Worm (Caenorhabditis elegans): ENCODE measurements around the gene F53F4.15.

F53F4.15 gene

ce11 chrV:13664340-13664916, 43.7 kb downstream of the F53F4.15 start (continued):
- TF ChIP-seq unc-62 (GFP tag; optimal IDR thresholded peaks at IDR 0.05) (no peak), lin-26 (GFP tag; IDR thresholded peaks at IDR 0.05) (no peak), efl-1 (GFP tag; optimal IDR thresholded peaks at IDR 0.05) (peak; percentile 59), let-607 (tag; optimal IDR thresholded peaks at IDR 0.05) (peak in 1 of 2 experiments; percentile 19), F49E8.2 (tag; optimal IDR thresholded peaks at IDR 0.05; ENCODE audit: insufficient read depth) (peak; percentile 41), dox-1 (GFP tag; IDR thresholded peaks at IDR 0.05) (peak; percentile 71)

ce11 chrV:13665089-13665488, 44.3 kb downstream of the F53F4.15 start, which contains the start of gene rde-12:
Gene rde-12, plus strand, starts transcription at chrV:13665389.
- TF ChIP-seq B0336.3 (GFP tag; IDR thresholded peaks at IDR 0.05) (no peak), nfyb-1 (GFP tag; IDR thresholded peaks at IDR 0.05) (no peak), madf-6 (GFP tag; IDR thresholded peaks at IDR 0.05) (0 out of 2 replicates have a peak, but pooled peaks have one; percentile 5), cebp-1 (GFP tag; IDR thresholded peaks at IDR 0.05) (no peak), cebp-1 (tag; optimal IDR thresholded peaks at IDR 0.05) (peak; percentile 27), lin-26 (GFP tag; IDR thresholded peaks at IDR 0.05) (0 out of 2 replicates have a peak, but pooled peaks have one; percentile 32), D2030.7 (GFP tag; IDR thresholded peaks at IDR 0.05) (no peak), ztf-26 (tag; optimal IDR thresholded peaks at IDR 0.05) (no peak), F52B5.7 (tag; optimal IDR thresholded peaks at IDR 0.05) (peak; percentile 20), hmg-1.2 (GFP tag; IDR thresholded peaks at IDR 0.05) (peak; percentile 41; the same call in 1 of the 2 replicates), ceh-27 (GFP tag; optimal IDR thresholded peaks at IDR 0.05) (no peak), F10E7.11 (tag; optimal IDR thresholded peaks at IDR 0.05) (no peak), unc-130 (GFP tag; optimal IDR thresholded peaks at IDR 0.05) (no peak), unc-62 (GFP tag; optimal IDR thresholded peaks at IDR 0.05) (no peak), egl-44 (GFP tag; IDR thresholded peaks at IDR 0.05) (0 out of 2 replicates have a peak, but pooled peaks have one; percentile 16)

DNA sequence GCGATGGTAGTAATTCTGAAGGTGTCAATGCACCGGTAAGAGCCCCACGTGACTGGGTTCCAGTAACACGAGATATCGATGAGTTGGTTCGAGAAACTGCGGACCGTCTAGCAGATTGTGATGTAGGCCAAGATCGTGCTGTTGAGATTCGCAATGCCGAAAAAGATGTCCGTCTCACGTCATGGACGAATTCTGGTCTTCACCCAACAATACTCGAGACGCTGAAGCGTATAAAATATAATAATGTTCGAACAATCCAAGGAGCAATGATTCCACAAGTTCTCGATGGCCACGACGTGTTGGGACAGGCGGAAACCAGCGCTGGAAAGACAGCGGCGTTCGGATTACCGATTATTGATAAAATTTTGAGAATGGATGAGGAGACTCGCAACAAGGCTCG, 45.7 kb downstream of the F53F4.15 start:
- TF ChIP-seq lir-1 (GFP tag; conservative IDR thresholded peaks at IDR 0.05) (no peak), B0261.1 (tag; optimal IDR thresholded peaks at IDR 0.05) (no peak), nhr-80 (tag; optimal IDR thresholded peaks at IDR 0.05) (no peak), akir-1 (GFP tag; optimal IDR thresholded peaks at IDR 0.05) (no peak), nhr-90 (tag; optimal IDR thresholded peaks at IDR 0.05) (no peak), mcd-1 (GFP tag; IDR thresholded peaks at IDR 0.05) (no peak), pha-4 (tag; optimal IDR thresholded peaks at IDR 0.05) (no peak), dpff-1 (tag; optimal IDR thresholded peaks at IDR 0.05) (no peak), C17E4.6 (GFP tag; IDR thresholded peaks at IDR 0.05) (no peak), T26A5.8 (tag; optimal IDR thresholded peaks at IDR 0.05) (no peak), attf-6 (GFP tag; IDR thresholded peaks at IDR 0.05) (no peak), nfya-2 (GFP tag; IDR thresholded peaks at IDR 0.05) (no peak), Y53F4B.3 (GFP tag; IDR thresholded peaks at IDR 0.05) (no peak), pbrm-1 (GFP tag; IDR thresholded peaks at IDR 0.05) (no peak), ceh-58 (GFP tag; IDR thresholded peaks at IDR 0.05) (no peak)

DNA sequence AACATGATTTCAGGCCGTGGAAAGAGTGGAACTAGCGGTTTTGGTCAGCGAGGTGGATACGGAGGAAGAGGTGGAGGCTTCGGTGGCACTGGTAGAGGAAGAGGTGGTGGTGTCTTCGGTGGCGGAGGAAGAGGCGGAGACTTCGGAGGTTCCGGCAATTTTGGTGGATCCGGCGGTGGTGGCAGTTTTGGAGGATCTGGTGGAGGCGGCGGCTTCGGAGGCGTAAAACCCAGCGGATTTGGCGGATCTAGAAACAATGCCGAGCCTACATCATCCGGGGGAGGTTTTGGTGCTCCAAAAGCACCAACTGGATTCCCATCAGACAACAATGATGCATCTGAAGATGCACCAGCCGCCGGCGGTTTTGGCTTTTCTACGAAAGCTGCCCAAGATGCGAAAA, 47.6 kb downstream of the F53F4.15 start:
- TF ChIP-seq egrh-3 (GFP tag; IDR thresholded peaks at IDR 0.05), result peak; percentile 82; the same call in 1 of the 2 replicates
- TF ChIP-seq unc-62 (GFP tag; optimal IDR thresholded peaks at IDR 0.05), result no peak
- no peak for TF ChIP-seq mel-28 (tag; optimal IDR thresholded peaks at IDR 0.05; ENCODE audit: borderline replicate concordance)
- TF ChIP-seq zfh-2 (GFP tag; conservative IDR thresholded peaks at IDR 0.05), result peak; percentile 90
- no peak for TF ChIP-seq T26A5.8 (tag; optimal IDR thresholded peaks at IDR 0.05)
- TF ChIP-seq madf-3 (GFP tag; IDR thresholded peaks at IDR 0.05), result 0 out of 2 replicates have a peak, but pooled peaks have one; percentile 50
- TF ChIP-seq ets-4 (GFP tag; optimal IDR thresholded peaks at IDR 0.05), result no peak
- TF ChIP-seq ceh-27 (GFP tag; optimal IDR thresholded peaks at IDR 0.05), result no peak
- TF ChIP-seq lag-1 (GFP tag; IDR thresholded peaks at IDR 0.05), result no peak
- no peak for TF ChIP-seq Y67H2A.10 (GFP tag; conservative IDR thresholded peaks at IDR 0.05)
- TF ChIP-seq xnd-1 (tag; optimal IDR thresholded peaks at IDR 0.05), result no peak
- no peak for TF ChIP-seq efl-1 (GFP tag; optimal IDR thresholded peaks at IDR 0.05)
- TF ChIP-seq nfyb-1 (GFP tag; IDR thresholded peaks at IDR 0.05), result peak; percentile 12; the same call in 1 of the 2 replicates
